Fruit fly (Drosophila melanogaster) whole organism, embryonic: ENCODE data around the gene Hacd1.

Experiments
- CG12391 ChIP-seq: fragments of 200-800 bp; sonication (Bioruptor generic); optimal IDR thresholded peaks from 3 replicates; lab custom pipeline; 2018; ENCODE audit warnings: missing biosample characterization, mild to moderate bottlenecking, missing genetic modification characterization, moderate library complexity
- CG14710 ChIP-seq: fragments of 200-800 bp; sonication (Bioruptor generic); optimal IDR thresholded peaks from 3 replicates; lab custom pipeline; 2019; ENCODE audit warnings: missing biosample characterization, mild to moderate bottlenecking, missing genetic modification characterization, moderate library complexity
- CG15601 ChIP-seq: fragments of 200-800 bp; sonication (Bioruptor generic); optimal IDR thresholded peaks from 3 replicates; lab custom pipeline; 2019; ENCODE audit warnings: missing biosample characterization, mild to moderate bottlenecking, missing genetic modification characterization, moderate library complexity
- CG8089 ChIP-seq: fragments of 200-800 bp; sonication (Bioruptor generic); optimal IDR thresholded peaks from 3 replicates; lab custom pipeline; 2016; ENCODE audit warnings: missing biosample characterization, missing genetic modification characterization
- CkIIα-i1 ChIP-seq: fragments of 200-800 bp; sonication (Bioruptor generic); IDR thresholded peaks from 2 replicates; pipeline ENCODE4 v1.3.6; 2022; ENCODE audit warnings: missing biosample characterization, missing genetic modification characterization
- Spps ChIP-seq: fragments of 200-800 bp; sonication (Bioruptor generic); optimal IDR thresholded peaks from 2 replicates; lab custom pipeline; 2018; ENCODE audit warnings: missing biosample characterization, mild to moderate bottlenecking, missing genetic modification characterization

dm6 chr2L:12029594-12030197 is 27.6 kb upstream of the Hacd1 start:
- no peak for TF ChIP-seq CG15601 (tag; lab: Kevin White, UChicago)
- TF ChIP-seq CG12391 (tag; lab: Kevin White, UChicago): no peak
- no peak for TF ChIP-seq CkIIα-i1 (GFP tag; lab: Robert Waterston, UW)
- no peak for TF ChIP-seq CG8089 (GFP tag; lab: Kevin White, UChicago)
- TF ChIP-seq Spps: no peak
- TF ChIP-seq CG14710 (tag; lab: Kevin White, UChicago): no peak
